Worm (Caenorhabditis elegans) whole organism, L4/young adult: ENCODE data around the gene Y66A7A.4.

Source experiments
- W03F9.2 ChIP-seq: fragments of 150-350 bp; optimal IDR thresholded peaks from 2 replicates; lab custom pipeline; 2014; ENCODE audit warnings: missing biosample characterization, missing genetic modification characterization
- dao-5 ChIP-seq: sonication (generic microtip); optimal IDR thresholded peaks from 2 replicates; lab custom pipeline; 2016; ENCODE audit warnings: missing genotype, missing genetic modification characterization, moderate library complexity, missing compliant biosample characterization
- him-1 ChIP-seq: sonication (generic microtip); optimal IDR thresholded peaks from 2 replicates; lab custom pipeline; 2016; ENCODE audit warnings: missing genotype, missing genetic modification reagents, missing genetic modification characterization, missing compliant biosample characterization

Gene Y66A7A.4

ce11 chrIII:11612371-11612770 lies at the start of gene Y66A7A.4, which contains the start of gene Y66A7A.9:
Gene Y66A7A.4 (plus strand): TSS chrIII:11612607.
Gene Y66A7A.9 (minus strand): TSS chrIII:11612471.
- TF ChIP-seq W03F9.2 (no peak), dao-5 (tag; lab: Kevin White, UChicago) (no peak), him-1 (tag; lab: Kevin White, UChicago) (no peak)

ce11 chrIII:11563417-11563949 lies 48.9 kb upstream of the Y66A7A.4 start, which contains the start of gene Y66D12A.11:
Gene Y66D12A.11 (plus strand): TSS chrIII:11563467.
- TF ChIP-seq dao-5 (tag; lab: Kevin White, UChicago) = no peak
- no peak for TF ChIP-seq him-1 (tag; lab: Kevin White, UChicago)
- TF ChIP-seq W03F9.2 = no peak

ce11 chrIII:11565602-11566001 lies 46.8 kb upstream of the Y66A7A.4 start, which contains the start of gene Y66D12A.10:
Gene Y66D12A.10 (plus strand): TSS chrIII:11565874.
- TF ChIP-seq W03F9.2 (no peak), him-1 (tag; lab: Kevin White, UChicago) (no peak), dao-5 (tag; lab: Kevin White, UChicago) (no peak)

DNA sequence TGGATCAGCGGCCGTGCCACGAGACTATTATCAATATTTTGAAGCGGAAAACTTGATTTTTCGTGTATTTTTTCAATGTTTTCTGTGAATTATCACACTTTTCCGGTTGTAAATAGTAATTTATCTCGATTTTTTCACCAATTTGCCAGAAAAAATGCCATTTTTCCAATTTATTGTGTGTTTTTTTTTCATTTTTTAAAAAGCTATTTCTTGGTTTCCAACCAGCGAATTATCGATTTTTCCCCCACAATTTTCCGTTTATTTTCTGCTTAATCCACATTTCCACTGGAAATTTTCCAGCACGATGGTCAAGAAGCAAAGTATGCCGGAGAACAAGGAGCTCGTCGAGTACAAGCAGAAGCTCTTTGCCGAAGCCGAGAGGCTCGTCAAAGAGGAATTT lies 44.6 kb upstream of the Y66A7A.4 start, which contains the start of gene psme-3:
Gene psme-3 (plus strand): TSS at position 301 of the 400 bp plus-strand sequence.
- TF ChIP-seq W03F9.2 (no peak), him-1 (tag; lab: Kevin White, UChicago) (no peak), dao-5 (tag; lab: Kevin White, UChicago) (no peak)

- TF ChIP-seq W03F9.2 = no peak
- TF ChIP-seq him-1 (tag; lab: Kevin White, UChicago) = no peak
- no peak for TF ChIP-seq dao-5 (tag; lab: Kevin White, UChicago)
Measured at ce11 chrIII:11573921-11574320, 38.5 kb upstream of the Y66A7A.4 start, which contains the start of gene Y66D12A.8. Gene Y66D12A.8 (plus strand): TSS chrIII:11574221.

DNA sequence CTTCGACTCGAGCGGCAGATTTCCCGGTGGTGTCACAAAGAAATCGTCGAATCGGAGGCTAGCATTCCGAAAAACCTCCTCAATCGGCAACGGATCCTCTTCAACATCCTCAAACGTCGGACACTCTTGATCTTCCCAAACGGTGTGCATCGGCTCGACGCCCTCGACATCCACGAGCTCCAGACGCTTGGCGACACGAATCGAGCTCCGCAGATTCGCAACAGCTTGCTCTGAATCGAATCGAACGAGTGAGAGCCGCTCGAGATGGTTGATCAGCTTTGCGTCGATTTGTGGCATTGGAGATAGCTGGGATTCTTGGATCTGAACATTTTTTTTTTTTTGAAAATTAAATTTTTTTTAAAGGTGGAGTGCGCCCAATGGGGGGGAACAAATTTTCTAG lies 33.0 kb upstream of the Y66A7A.4 start:
- no peak for TF ChIP-seq W03F9.2
- TF ChIP-seq him-1 (tag; lab: Kevin White, UChicago) = no peak
- TF ChIP-seq dao-5 (tag; lab: Kevin White, UChicago) = no peak

DNA sequence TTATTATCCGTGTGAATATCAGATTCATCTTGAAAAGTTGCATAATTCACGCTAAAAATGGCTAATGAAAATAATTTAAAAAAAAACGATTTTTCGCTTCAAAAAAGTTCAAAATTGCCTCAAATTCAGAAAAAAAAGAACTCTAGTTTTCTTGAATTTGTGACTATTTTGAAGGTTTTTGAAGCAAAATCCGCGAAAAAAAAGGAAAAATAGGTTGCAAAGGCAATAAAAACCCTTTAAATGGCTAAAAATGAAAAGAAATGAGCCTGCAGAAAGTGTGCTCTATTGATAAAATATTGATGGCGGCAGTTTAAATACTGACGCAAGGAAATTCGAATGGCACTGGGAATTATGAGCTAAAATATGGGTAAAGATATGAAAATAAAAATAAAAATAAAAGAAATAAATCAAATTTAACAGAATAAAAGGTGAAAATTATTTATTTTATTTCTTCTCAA lies 31.9 kb upstream of the Y66A7A.4 start, which contains the start of gene Y66D12A.7:
Gene Y66D12A.7 (minus strand): TSS at position 51 of the 458 bp plus-strand sequence.
- TF ChIP-seq W03F9.2 (no peak), dao-5 (tag; lab: Kevin White, UChicago) (no peak), him-1 (tag; lab: Kevin White, UChicago) (no peak)

DNA sequence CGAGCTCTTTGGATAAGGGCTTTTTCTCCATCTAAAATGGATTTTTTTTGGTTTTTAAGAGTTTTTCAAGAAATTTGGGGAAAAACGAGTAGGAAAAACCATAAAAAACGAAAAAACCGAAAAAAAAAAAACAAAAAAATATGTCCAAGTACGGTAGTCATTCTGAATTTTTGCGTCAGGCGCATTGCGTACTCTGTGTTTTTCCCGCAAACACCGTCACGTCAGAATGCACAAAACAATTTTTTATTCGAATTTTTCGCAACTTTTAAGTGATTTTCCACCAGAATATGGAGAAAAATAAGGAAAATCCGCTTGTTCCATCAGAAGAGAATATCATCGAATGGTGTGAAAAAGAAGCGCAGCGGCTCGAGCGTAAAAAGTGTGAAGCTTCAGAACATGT lies 31.0 kb upstream of the Y66A7A.4 start, which contains the start of the genes Y66D12A.6 and ceh-92:
Gene Y66D12A.6 (minus strand): TSS at position 31 of the 400 bp plus-strand sequence.
Gene ceh-92 (plus strand): TSS at position 229 of the 400 bp plus-strand sequence.
- TF ChIP-seq him-1 (tag; lab: Kevin White, UChicago) = no peak
- TF ChIP-seq W03F9.2 = no peak
- TF ChIP-seq dao-5 (tag; lab: Kevin White, UChicago) = no peak

ce11 chrIII:11582569-11582968 lies 29.8 kb upstream of the Y66A7A.4 start:
- TF ChIP-seq dao-5 (tag; lab: Kevin White, UChicago) = no peak
- TF ChIP-seq him-1 (tag; lab: Kevin White, UChicago) = no peak
- no peak for TF ChIP-seq W03F9.2

DNA sequence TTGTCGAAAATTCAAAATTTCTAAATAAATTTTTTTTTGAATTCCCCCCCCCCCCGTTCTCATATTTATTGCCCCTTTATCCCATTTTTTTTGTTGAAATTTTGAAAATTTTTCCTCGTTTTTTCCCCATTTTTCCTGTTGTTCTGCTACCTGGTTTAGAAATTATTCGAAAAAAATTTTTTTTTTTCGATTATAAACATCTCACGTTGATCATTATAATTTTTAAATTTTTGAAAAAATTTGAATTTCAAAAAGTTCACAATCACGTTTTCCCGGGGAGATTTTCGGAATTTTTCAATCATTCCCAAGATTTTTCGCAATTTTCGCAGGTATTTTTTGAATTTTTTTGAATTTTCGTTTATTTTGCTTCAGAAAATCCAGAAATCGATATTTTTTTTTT lies 23.5 kb upstream of the Y66A7A.4 start, which contains the start of gene Y66D12A.3:
Gene Y66D12A.3 (plus strand): TSS at position 301 of the 400 bp plus-strand sequence.
- TF ChIP-seq W03F9.2 (no peak), him-1 (tag; lab: Kevin White, UChicago) (no peak), dao-5 (tag; lab: Kevin White, UChicago) (no peak)

- TF ChIP-seq dao-5 (tag; lab: Kevin White, UChicago) (no peak), him-1 (tag; lab: Kevin White, UChicago) (no peak), W03F9.2 (no peak)
Measured at ce11 chrIII:11589311-11589710, 23.1 kb upstream of the Y66A7A.4 start.

ce11 chrIII:11590255-11590654 lies 22.2 kb upstream of the Y66A7A.4 start:
- TF ChIP-seq him-1 (tag; lab: Kevin White, UChicago) = no peak

- no peak for TF ChIP-seq W03F9.2
- no peak for TF ChIP-seq dao-5 (tag; lab: Kevin White, UChicago)
- TF ChIP-seq him-1 (tag; lab: Kevin White, UChicago) = no peak
Measured at ce11 chrIII:11592096-11592495, 20.3 kb upstream of the Y66A7A.4 start.

DNA sequence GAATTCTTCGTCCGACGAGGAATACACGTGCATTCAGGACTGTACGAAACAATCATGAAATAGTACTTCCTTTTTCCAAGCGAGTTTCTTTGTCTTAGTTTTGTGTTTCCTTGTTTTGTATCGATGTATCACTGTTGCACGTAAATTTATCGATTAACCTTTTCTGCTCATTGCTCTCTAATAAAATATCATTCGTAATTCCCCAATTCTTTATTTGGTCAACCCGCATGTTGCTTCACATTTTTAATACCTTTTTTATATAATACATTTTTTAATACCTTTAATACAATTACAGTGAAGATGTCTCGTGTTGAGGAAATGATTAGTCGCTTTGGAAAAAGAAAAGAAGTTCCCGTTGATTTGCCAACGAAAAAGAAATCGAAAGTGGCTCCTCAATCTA lies 4.5 kb upstream of the Y66A7A.4 start, which contains the start of gene Y66D12A.1:
Gene Y66D12A.1 (plus strand): TSS at position 301 of the 400 bp plus-strand sequence.
- TF ChIP-seq him-1 (tag; lab: Kevin White, UChicago) (no peak), W03F9.2 (no peak), dao-5 (tag; lab: Kevin White, UChicago) (no peak)
